Worm (Caenorhabditis elegans) whole organism, L3 larva: ENCODE data around the gene unc-53.

Experiments
- R02D3.7 ChIP-seq: fragments of 150-350 bp; optimal IDR thresholded peaks from 2 replicates; lab custom pipeline; 2014; ENCODE audit warnings: missing biosample characterization, missing genetic modification characterization
- ZK546.5 ChIP-seq: sonication (generic microtip); optimal IDR thresholded peaks from 2 replicates; lab custom pipeline; 2017; ENCODE audit warnings: missing biosample characterization, missing genetic modification characterization
- aly-2 ChIP-seq: fragments of 150-350 bp; optimal IDR thresholded peaks from 2 replicates; lab custom pipeline; 2014; ENCODE audit warnings: missing biosample characterization, missing genetic modification characterization
- ama-1 ChIP-seq: fragments of 150-350 bp; optimal IDR thresholded peaks from 2 replicates; lab custom pipeline; 2018
- ceh-16 ChIP-seq: sonication (generic microtip); optimal IDR thresholded peaks from 2 replicates; lab custom pipeline; 2017; ENCODE audit warnings: missing biosample characterization, missing genetic modification characterization
- ceh-28 ChIP-seq: fragments of 150-350 bp; optimal IDR thresholded peaks from 2 replicates; lab custom pipeline; 2014; ENCODE audit warnings: missing biosample characterization, missing genetic modification reagents, missing genetic modification characterization
- ceh-82 ChIP-seq: fragments of 150-350 bp; optimal IDR thresholded peaks from 2 replicates; lab custom pipeline; 2014; ENCODE audit warnings: missing biosample characterization, missing genetic modification characterization
- ceh-9 ChIP-seq: sonication (generic microtip); optimal IDR thresholded peaks from 2 replicates; lab custom pipeline; 2018; ENCODE audit warnings: missing biosample characterization, missing genetic modification characterization
- daf-12 ChIP-seq: fragments of 150-350 bp; optimal IDR thresholded peaks from 2 replicates; lab custom pipeline; 2014; ENCODE audit warnings: missing biosample characterization, missing genetic modification reagents, missing genetic modification characterization
- egl-27 ChIP-seq: sonication (generic microtip); optimal IDR thresholded peaks from 4 replicates; lab custom pipeline; 2017; ENCODE audit warnings: missing biosample characterization, missing genetic modification reagents, missing genetic modification characterization
- egl-5 ChIP-seq: fragments of 150-350 bp; optimal IDR thresholded peaks from 2 replicates; lab custom pipeline; 2017; ENCODE audit warnings: missing biosample characterization, missing genetic modification reagents, missing genetic modification characterization, inconsistent platforms
- elt-1 ChIP-seq: fragments of 150-350 bp; optimal IDR thresholded peaks from 2 replicates; lab custom pipeline; 2014; ENCODE audit warnings: missing biosample characterization, missing genetic modification characterization
- elt-2 ChIP-seq: sonication (generic microtip); optimal IDR thresholded peaks from 2 replicates; lab custom pipeline; 2016; ENCODE audit warnings: missing genetic modification reagents, mild to moderate bottlenecking, missing genetic modification characterization, missing compliant biosample characterization
- elt-3 ChIP-seq, 3 experiments: fragments of 150-350 bp in 1 of 3; sonication (generic microtip) in 2 of 3; optimal IDR thresholded peaks; 2 replicates in 2 of 3; 4 replicates in 1 of 3; lab custom pipeline; 2014 to 2017; ENCODE audit warnings: missing biosample characterization in 3 of 3, missing genetic modification characterization in 3 of 3
- eor-1 ChIP-seq, 2 experiments: fragments of 150-350 bp; optimal IDR thresholded peaks; 2 replicates each; lab custom pipeline; 2014 to 2018; ENCODE audit warnings: missing biosample characterization in 2 of 2, missing genetic modification characterization in 2 of 2
- fkh-10 ChIP-seq: sonication (generic microtip); optimal IDR thresholded peaks from 2 replicates; lab custom pipeline; 2017; ENCODE audit warnings: missing biosample characterization, missing genetic modification reagents, missing genetic modification characterization
- fkh-2 ChIP-seq: fragments of 150-350 bp; optimal IDR thresholded peaks from 2 replicates; lab custom pipeline; 2014; ENCODE audit warnings: missing biosample characterization, missing genetic modification reagents, missing genetic modification characterization
- fos-1 ChIP-seq: fragments of 150-350 bp; optimal IDR thresholded peaks from 2 replicates; lab custom pipeline; 2014; ENCODE audit warnings: missing biosample characterization, missing genetic modification characterization
- hmg-11 ChIP-seq: sonication (generic microtip); optimal IDR thresholded peaks from 2 replicates; lab custom pipeline; 2016; ENCODE audit warnings: missing genetic modification characterization, missing compliant biosample characterization
- jun-1 ChIP-seq: fragments of 150-350 bp; optimal IDR thresholded peaks from 2 replicates; lab custom pipeline; 2014; ENCODE audit warnings: missing biosample characterization, missing genetic modification reagents, missing genetic modification characterization
- lin-15B ChIP-seq: fragments of 150-350 bp; optimal IDR thresholded peaks from 2 replicates; lab custom pipeline; 2014; ENCODE audit warnings: missing biosample characterization, missing genetic modification characterization
- lin-39 ChIP-seq: fragments of 150-350 bp; optimal IDR thresholded peaks from 2 replicates; lab custom pipeline; 2018; ENCODE audit warnings: missing biosample characterization, missing genetic modification reagents, missing genetic modification characterization
- lsy-12 ChIP-seq: sonication (generic microtip); optimal IDR thresholded peaks from 2 replicates; lab custom pipeline; 2016; ENCODE audit warnings: mild to moderate bottlenecking, missing genetic modification characterization, missing compliant biosample characterization
- mdl-1 ChIP-seq: fragments of 150-350 bp; optimal IDR thresholded peaks from 2 replicates; lab custom pipeline; 2014; ENCODE audit warnings: missing biosample characterization, missing genetic modification characterization
- mml-1 ChIP-seq: fragments of 150-350 bp; sonication (generic microtip); optimal IDR thresholded peaks from 3 replicates; lab custom pipeline; 2014; ENCODE audit warnings: missing biosample characterization, missing genetic modification characterization
- nfya-1 ChIP-seq: sonication (generic microtip); optimal IDR thresholded peaks from 2 replicates; lab custom pipeline; 2017; ENCODE audit warnings: missing genetic modification characterization, mild to moderate bottlenecking, missing compliant biosample characterization, antibody characterized with exemption, moderate library complexity; ENCODE audit not compliant: insufficient read depth
- nhr-11 ChIP-seq: fragments of 150-350 bp; optimal IDR thresholded peaks from 2 replicates; lab custom pipeline; 2014; ENCODE audit warnings: missing biosample characterization, missing genetic modification characterization
- nhr-12 ChIP-seq: fragments of 150-350 bp; optimal IDR thresholded peaks from 2 replicates; lab custom pipeline; 2014; ENCODE audit warnings: missing biosample characterization, missing genetic modification characterization
- nhr-23 ChIP-seq: fragments of 150-350 bp; optimal IDR thresholded peaks from 2 replicates; lab custom pipeline; 2014; ENCODE audit warnings: missing biosample characterization, missing genetic modification reagents, missing genetic modification characterization
- nhr-237 ChIP-seq: fragments of 150-350 bp; optimal IDR thresholded peaks from 2 replicates; lab custom pipeline; 2014; ENCODE audit warnings: missing biosample characterization, missing genetic modification characterization
- nhr-25 ChIP-seq: sonication (generic microtip); optimal IDR thresholded peaks from 2 replicates; lab custom pipeline; 2017; ENCODE audit warnings: missing biosample characterization, missing genetic modification characterization
- nhr-28 ChIP-seq: fragments of 150-350 bp; optimal IDR thresholded peaks from 2 replicates; lab custom pipeline; 2014; ENCODE audit warnings: missing biosample characterization, missing genetic modification characterization
- nhr-43 ChIP-seq: sonication (generic microtip); optimal IDR thresholded peaks from 2 replicates; lab custom pipeline; 2016; ENCODE audit warnings: mild to moderate bottlenecking, missing genetic modification characterization, missing compliant biosample characterization; ENCODE audit not compliant: poor library complexity, severe bottlenecking
- nhr-67 ChIP-seq: fragments of 150-350 bp; optimal IDR thresholded peaks from 2 replicates; lab custom pipeline; 2014; ENCODE audit warnings: missing biosample characterization, missing genetic modification characterization
- nhr-76 ChIP-seq: fragments of 150-350 bp; sonication (generic microtip); optimal IDR thresholded peaks from 5 replicates; lab custom pipeline; 2014; ENCODE audit warnings: missing biosample characterization, missing genetic modification characterization
- nhr-77 ChIP-seq: fragments of 150-350 bp; optimal IDR thresholded peaks from 2 replicates; lab custom pipeline; 2014; ENCODE audit warnings: missing biosample characterization, missing genetic modification characterization
- pha-4 ChIP-seq: fragments of 150-350 bp; optimal IDR thresholded peaks from 2 replicates; lab custom pipeline; 2014; ENCODE audit warnings: missing biosample characterization, missing genetic modification reagents, missing genetic modification characterization
- pqm-1 ChIP-seq: fragments of 150-350 bp; optimal IDR thresholded peaks from 2 replicates; lab custom pipeline; 2017; ENCODE audit warnings: missing biosample characterization, missing genetic modification characterization, inconsistent platforms
- sea-2 ChIP-seq: fragments of 150-350 bp; sonication (generic microtip); optimal IDR thresholded peaks from 4 replicates; lab custom pipeline; 2014; ENCODE audit warnings: missing biosample characterization, missing genetic modification reagents, missing genetic modification characterization
- skn-1 ChIP-seq: fragments of 150-350 bp; optimal IDR thresholded peaks from 2 replicates; lab custom pipeline; 2014; ENCODE audit warnings: missing biosample characterization, missing genetic modification characterization
- snpc-4 ChIP-seq: fragments of 150-350 bp; optimal IDR thresholded peaks from 2 replicates; lab custom pipeline; 2014; ENCODE audit warnings: missing biosample characterization, missing genetic modification characterization
- tbx-2 ChIP-seq: sonication (generic microtip); optimal IDR thresholded peaks from 2 replicates; lab custom pipeline; 2016; ENCODE audit warnings: mild to moderate bottlenecking, missing genetic modification characterization, missing compliant biosample characterization
- unc-39 ChIP-seq: sonication (generic microtip); optimal IDR thresholded peaks from 4 replicates; lab custom pipeline; 2017; ENCODE audit warnings: missing biosample characterization, missing genetic modification characterization
- unc-62 ChIP-seq: fragments of 150-350 bp; sonication (generic microtip); optimal IDR thresholded peaks from 4 replicates; lab custom pipeline; 2014; ENCODE audit warnings: missing biosample characterization, missing genetic modification reagents, missing genetic modification characterization
- zag-1 ChIP-seq: fragments of 150-350 bp; optimal IDR thresholded peaks from 2 replicates; lab custom pipeline; 2014; ENCODE audit warnings: missing biosample characterization, missing genetic modification characterization
- ztf-11 ChIP-seq: fragments of 150-350 bp; optimal IDR thresholded peaks from 2 replicates; lab custom pipeline; 2014; ENCODE audit warnings: missing biosample characterization, missing genetic modification characterization
- ztf-4 ChIP-seq: fragments of 150-350 bp; optimal IDR thresholded peaks from 2 replicates; lab custom pipeline; 2014; ENCODE audit warnings: missing biosample characterization, missing genetic modification characterization

unc-53 gene

ce11 chrII:11097154-11097887 lies 8.1 kb upstream of the unc-53 start, which contains the start of the genes rpl-36.A and nuo-1:
TSS of gene rpl-36.A (minus strand) at chrII:11097204.
TSS of gene nuo-1 (plus strand) at chrII:11097837.
- TF ChIP-seq elt-3 (tag; optimal IDR thresholded peaks at IDR 0.05; lab: Kevin White, UChicago) (no peak), jun-1 (peak; percentile 31), eor-1 (tag; optimal IDR thresholded peaks at IDR 0.05; lab: Kevin White, UChicago) (no peak), R02D3.7 (tag; lab: Kevin White, UChicago) (peak; percentile 45), nhr-28 (tag; lab: Kevin White, UChicago) (no peak), ceh-82 (tag; lab: Kevin White, UChicago) (no peak), lin-39 (tag; lab: Kevin White, UChicago) (peak; percentile 96), fkh-10 (GFP tag; lab: Kevin White, UChicago) (peak; percentile 17), nhr-25 (tag; lab: Kevin White, UChicago) (peak; percentile 83), sea-2 (GFP tag; lab: Kevin White, UChicago) (no peak), ztf-11 (no peak), hmg-11 (tag; lab: Kevin White, UChicago) (peak; percentile 79), ztf-4 (tag; lab: Kevin White, UChicago) (no peak), nhr-76 (peak; percentile 21), nfya-1 (tag; lab: Kevin White, UChicago) (peak; percentile 97), ceh-16 (tag; lab: Kevin White, UChicago) (no peak), nhr-67 (tag; lab: Kevin White, UChicago) (no peak), egl-5 (peak; percentile 96), ceh-28 (tag; lab: Kevin White, UChicago) (peak; percentile 41), ama-1 (lab: Kevin White, UChicago) (peak; percentile 47), lsy-12 (tag; lab: Kevin White, UChicago) (peak; percentile 41), unc-39 (tag; lab: Kevin White, UChicago) (no peak), nhr-43 (tag; lab: Kevin White, UChicago) (peak; percentile 41), nhr-23 (tag; lab: Kevin White, UChicago) (peak; percentile 92), skn-1 (tag; lab: Kevin White, UChicago) (peak; percentile 83), fos-1 (tag; lab: Kevin White, UChicago) (no peak), mdl-1 (no peak), egl-27 (tag; lab: Kevin White, UChicago) (no peak), nhr-12 (tag; lab: Kevin White, UChicago) (no peak), unc-62 (GFP tag; lab: Kevin White, UChicago) (no peak), elt-1 (tag; lab: Kevin White, UChicago) (no peak), snpc-4 (tag; lab: Kevin White, UChicago) (peak; percentile 80), aly-2 (no peak), ceh-9 (tag; lab: Kevin White, UChicago) (no peak), fkh-2 (no peak), nhr-77 (tag; lab: Kevin White, UChicago) (no peak), nhr-237 (tag; lab: Kevin White, UChicago) (no peak), nhr-11 (tag; lab: Kevin White, UChicago) (no peak), ZK546.5 (tag; lab: Kevin White, UChicago) (no peak), daf-12 (tag; lab: Kevin White, UChicago) (no peak), elt-2 (tag; lab: Kevin White, UChicago) (peak; percentile 45), lin-15B (peak; percentile 92), tbx-2 (tag; lab: Kevin White, UChicago) (no peak), mml-1 (tag; lab: Kevin White, UChicago) (no peak), pha-4 (tag; lab: Kevin White, UChicago) (peak; percentile 96), zag-1 (tag; lab: Kevin White, UChicago) (no peak), pqm-1 (peak; percentile 33)
